Fruit fly (Drosophila melanogaster): Measurements from ENCODE around the gene PVRAP.

PVRAP gene

DNA sequence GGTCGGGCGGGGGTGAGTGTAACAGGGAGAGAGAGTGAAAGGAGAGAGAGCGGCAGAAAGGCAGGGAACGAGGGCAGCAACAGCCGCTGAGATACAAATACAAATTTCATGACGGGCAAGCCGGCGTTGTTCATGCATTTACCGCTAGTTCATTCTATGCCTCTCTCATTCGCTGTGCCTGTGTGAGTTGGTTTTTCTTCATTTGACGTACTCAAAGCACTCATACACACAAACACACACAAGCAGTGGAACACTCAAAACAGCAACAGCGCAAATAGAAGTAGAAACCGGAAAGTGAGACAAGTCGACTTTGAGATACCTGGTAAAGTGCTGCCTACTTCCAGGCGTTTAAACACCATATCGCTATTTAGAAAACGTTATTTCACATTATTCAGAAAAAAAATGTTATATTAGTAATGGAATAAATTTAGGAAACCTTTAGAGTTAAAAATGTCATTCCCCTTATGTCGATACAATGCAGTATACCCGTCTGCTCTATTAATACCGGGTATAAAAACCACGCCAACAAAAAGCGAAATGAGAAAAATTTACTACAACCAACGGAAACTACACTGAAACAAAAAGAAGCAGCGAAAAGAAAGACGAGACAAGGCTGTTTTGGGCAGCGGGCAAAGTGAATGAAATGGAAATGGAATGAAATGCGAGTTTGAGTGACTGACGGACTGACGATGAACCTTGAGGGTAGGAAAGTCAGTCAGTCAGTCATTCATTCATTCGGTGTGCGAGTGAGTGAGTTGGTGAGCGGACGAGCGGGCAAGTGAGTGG is 20.7 kb upstream of the PVRAP start (continued):
- TF ChIP-seq Bteb2 (GFP tag; optimal IDR thresholded peaks at IDR 0.05): peak; percentile 78
- peak; percentile 96 for TF ChIP-seq pnt (GFP tag; optimal IDR thresholded peaks at IDR 0.05)
- TF ChIP-seq abd-A (tag; optimal IDR thresholded peaks at IDR 0.05): no peak
- TF ChIP-seq org-1 (GFP tag; optimal IDR thresholded peaks at IDR 0.05): peak; percentile 91
- TF ChIP-seq CG8388 (GFP tag; optimal IDR thresholded peaks at IDR 0.05): peak; percentile 97
- TF ChIP-seq Mrtf (GFP tag; IDR thresholded peaks at IDR 0.05): peak; percentile 94
- no peak for TF ChIP-seq mld (GFP tag; IDR thresholded peaks at IDR 0.05; ENCODE audit: partially characterized antibody)
- peak; percentile 48 for TF ChIP-seq Jarid2 (GFP tag; optimal IDR thresholded peaks at IDR 0.05)
- no peak for TF ChIP-seq CG17912 (GFP tag; optimal IDR thresholded peaks at IDR 0.05)
- no peak for TF ChIP-seq Neu2 (GFP tag; optimal IDR thresholded peaks at IDR 0.05; ENCODE audit: borderline replicate concordance)
- TF ChIP-seq CG10147 (GFP tag; optimal IDR thresholded peaks at IDR 0.05): peak; percentile 88
- TF ChIP-seq pros (GFP tag; optimal IDR thresholded peaks at IDR 0.05): peak; percentile 84
- TF ChIP-seq Ets65A (GFP tag): peak; percentile 98
- peak; percentile 92 for TF ChIP-seq chm (GFP tag; IDR thresholded peaks at IDR 0.05)
- peak; percentile 68 for TF ChIP-seq tx (GFP tag; optimal IDR thresholded peaks at IDR 0.05)
- peak; percentile 61 for TF ChIP-seq Usf (GFP tag; optimal IDR thresholded peaks at IDR 0.05)
- peak; percentile 96 for TF ChIP-seq Med (GFP tag)
- peak; percentile 94 for TF ChIP-seq tio (GFP tag; optimal IDR thresholded peaks at IDR 0.05)
- peak; percentile 76; the same call in 1 of the 2 replicates for TF ChIP-seq CG31224 (GFP tag; IDR thresholded peaks at IDR 0.05)
- TF ChIP-seq H15 (GFP tag; IDR thresholded peaks at IDR 0.05): peak; percentile 98
- TF ChIP-seq MESR4 (GFP tag; optimal IDR thresholded peaks at IDR 0.05): peak; percentile 18
- peak; percentile 92 for TF ChIP-seq D (optimal IDR thresholded peaks at IDR 0.05)
- TF ChIP-seq D (GFP tag; optimal IDR thresholded peaks at IDR 0.05): peak; percentile 98
- TF ChIP-seq Hr3 (GFP tag; optimal IDR thresholded peaks at IDR 0.05): peak; percentile 96
- TF ChIP-seq nmo (GFP tag; optimal IDR thresholded peaks at IDR 0.05): peak; percentile 96
- peak; percentile 97 for TF ChIP-seq D19A (tag; optimal IDR thresholded peaks at IDR 0.05)
- TF ChIP-seq Fer2 (tag; optimal IDR thresholded peaks at IDR 0.05): peak; percentile 38
- TF ChIP-seq CG8290 (GFP tag; optimal IDR thresholded peaks at IDR 0.05): peak; percentile 100
- peak; percentile 35 to 100 for TF ChIP-seq CG8290 (tag; optimal IDR thresholded peaks at IDR 0.05)
- TF ChIP-seq hb (GFP tag; IDR thresholded peaks at IDR 0.05; ENCODE audit: partially characterized antibody): no peak
- peak; percentile 48 for TF ChIP-seq Hmx (GFP tag; optimal IDR thresholded peaks at IDR 0.05)
- 0 out of 2 replicates have a peak, but pooled peaks have one; percentile 12 for TF ChIP-seq CG9932 (GFP tag; IDR thresholded peaks at IDR 0.05)
- peak; percentile 72 for TF ChIP-seq gsb (GFP tag; IDR thresholded peaks at IDR 0.05)
- TF ChIP-seq gce (GFP tag; IDR thresholded peaks at IDR 0.05): peak; percentile 93
- peak; percentile 90 for TF ChIP-seq CG17612 (GFP tag; IDR thresholded peaks at IDR 0.05)
- peak; percentile 62 for TF ChIP-seq Hand (GFP tag; optimal IDR thresholded peaks at IDR 0.05)
- peak; percentile 85 for TF ChIP-seq fd64A (GFP tag; optimal IDR thresholded peaks at IDR 0.05)
- peak; percentile 65 for TF ChIP-seq HLH54F (GFP tag; optimal IDR thresholded peaks at IDR 0.05)
- peak; percentile 97 for TF ChIP-seq ranshi (GFP tag; IDR thresholded peaks at IDR 0.05)
- TF ChIP-seq stc (GFP tag; IDR thresholded peaks at IDR 0.05): peak; percentile 97
- TF ChIP-seq pb (GFP tag; optimal IDR thresholded peaks at IDR 0.05): peak; percentile 79
- peak; percentile 15 for TF ChIP-seq zfh2 (GFP tag; optimal IDR thresholded peaks at IDR 0.05)
- TF ChIP-seq phol (tag; optimal IDR thresholded peaks at IDR 0.05): peak; percentile 97
- TF ChIP-seq CG12942 (GFP tag; optimal IDR thresholded peaks at IDR 0.05): peak; percentile 90
- TF ChIP-seq Lim3 (GFP tag; IDR thresholded peaks at IDR 0.05): peak; percentile 90
- TF ChIP-seq Oaz (GFP tag; IDR thresholded peaks at IDR 0.05): peak; percentile 78
- peak; percentile 56; the same call in 1 of the 2 replicates for TF ChIP-seq GATAe (GFP tag; conservative IDR thresholded peaks at IDR 0.05)
- peak; percentile 97 for TF ChIP-seq CG3407 (GFP tag; optimal IDR thresholded peaks at IDR 0.05)
- peak; percentile 96 for TF ChIP-seq az2 (GFP tag; optimal IDR thresholded peaks at IDR 0.05)
- peak; percentile 87 for TF ChIP-seq CG13775 (GFP tag; optimal IDR thresholded peaks at IDR 0.05)

Measured in whole organism, embryonic.